Fruit fly (Drosophila melanogaster) whole organism: ENCODE results near the gene mei-218.

Source experiments
- CG8478 ChIP-seq: fragments of >200 bp; optimal IDR thresholded peaks from 2 replicates; lab custom pipeline; 2018; ENCODE audit warnings: inconsistent platforms
- Dll ChIP-seq: fragments of >200 bp; optimal IDR thresholded peaks from 2 replicates; lab custom pipeline; 2017
- EcR ChIP-seq, 2 experiments: fragments of >200 bp; optimal IDR thresholded peaks; 2 replicates each; lab custom pipeline; 2017; ENCODE audit warnings: missing biosample characterization in 2 of 2, missing genetic modification characterization in 2 of 2, missing genetic modification reagents in 2 of 2
- pan ChIP-seq: fragments of >200 bp; optimal IDR thresholded peaks from 2 replicates; lab custom pipeline; 2017
- psq ChIP-seq: fragments of >200 bp; optimal IDR thresholded peaks from 2 replicates; lab custom pipeline; 2017
- usp ChIP-seq: fragments of >200 bp; optimal IDR thresholded peaks from 2 replicates; lab custom pipeline; 2017; ENCODE audit warnings: missing biosample characterization, missing genetic modification characterization, mixed read lengths

The mei-218 gene

dm6 chrX:17142940-17143534, at the start of gene mei-218, which contains the start of gene mei-217:
Gene mei-218, minus strand, starts transcription at chrX:17142990.
Gene mei-217, minus strand, starts transcription at chrX:17142990.
- TF ChIP-seq usp (GFP tag; lab: Kevin White, UChicago): no peak
- no peak for TF ChIP-seq EcR (GFP tag; optimal IDR thresholded peaks at IDR 0.05; lab: Kevin White, UChicago)
- no peak for TF ChIP-seq CG8478
- no peak for TF ChIP-seq Dll (lab: Kevin White, UChicago)
- no peak for TF ChIP-seq pan (lab: Kevin White, UChicago)
- TF ChIP-seq psq (lab: Kevin White, UChicago): no peak

- TF ChIP-seq Dll (lab: Kevin White, UChicago): no peak
- TF ChIP-seq pan (lab: Kevin White, UChicago): no peak
- TF ChIP-seq usp (GFP tag; lab: Kevin White, UChicago): no peak
- no peak for TF ChIP-seq psq (lab: Kevin White, UChicago)
- no peak for TF ChIP-seq EcR (GFP tag; optimal IDR thresholded peaks at IDR 0.05; lab: Kevin White, UChicago)
- TF ChIP-seq CG8478: no peak
Measured at dm6 chrX:17188167-17188566, 45.4 kb upstream of the mei-218 start.

dm6 chrX:17187495-17187894, 44.7 kb upstream of the mei-218 start:
- TF ChIP-seq Dll (lab: Kevin White, UChicago) (no peak), CG8478 (no peak), pan (lab: Kevin White, UChicago) (no peak), usp (GFP tag; lab: Kevin White, UChicago) (no peak), EcR (GFP tag; optimal IDR thresholded peaks at IDR 0.05; lab: Kevin White, UChicago) (no peak), psq (lab: Kevin White, UChicago) (no peak)

dm6 chrX:17186432-17186831, 43.6 kb upstream of the mei-218 start:
- TF ChIP-seq psq (lab: Kevin White, UChicago): no peak
- no peak for TF ChIP-seq usp (GFP tag; lab: Kevin White, UChicago)
- TF ChIP-seq pan (lab: Kevin White, UChicago): no peak
- no peak for TF ChIP-seq Dll (lab: Kevin White, UChicago)
- TF ChIP-seq EcR (GFP tag; optimal IDR thresholded peaks at IDR 0.05; lab: Kevin White, UChicago): no peak
- no peak for TF ChIP-seq CG8478

- no peak for TF ChIP-seq Dll (lab: Kevin White, UChicago)
- TF ChIP-seq psq (lab: Kevin White, UChicago): no peak
- no peak for TF ChIP-seq pan (lab: Kevin White, UChicago)
- TF ChIP-seq EcR (GFP tag; optimal IDR thresholded peaks at IDR 0.05; lab: Kevin White, UChicago): no peak
- TF ChIP-seq CG8478: no peak
- no peak for TF ChIP-seq usp (GFP tag; lab: Kevin White, UChicago)
Measured at dm6 chrX:17183486-17183885, 40.7 kb upstream of the mei-218 start.

- TF ChIP-seq Dll (lab: Kevin White, UChicago): no peak
- TF ChIP-seq EcR (GFP tag; optimal IDR thresholded peaks at IDR 0.05; lab: Kevin White, UChicago): no peak
- no peak for TF ChIP-seq psq (lab: Kevin White, UChicago)
- no peak for TF ChIP-seq usp (GFP tag; lab: Kevin White, UChicago)
- TF ChIP-seq pan (lab: Kevin White, UChicago): no peak
- no peak for TF ChIP-seq CG8478
Measured at dm6 chrX:17181264-17182198, 38.7 kb upstream of the mei-218 start.

- TF ChIP-seq psq (lab: Kevin White, UChicago) (no peak), EcR (GFP tag; optimal IDR thresholded peaks at IDR 0.05; lab: Kevin White, UChicago) (no peak), pan (lab: Kevin White, UChicago) (no peak), CG8478 (no peak), usp (GFP tag; lab: Kevin White, UChicago) (no peak), Dll (lab: Kevin White, UChicago) (no peak)
Measured at dm6 chrX:17180523-17180922, 37.7 kb upstream of the mei-218 start.

dm6 chrX:17178484-17178921, 35.7 kb upstream of the mei-218 start:
- TF ChIP-seq Dll (lab: Kevin White, UChicago) (peak; percentile 67), usp (GFP tag; lab: Kevin White, UChicago) (no peak)

dm6 chrX:17177606-17178005, 34.8 kb upstream of the mei-218 start:
- TF ChIP-seq EcR (GFP tag; optimal IDR thresholded peaks at IDR 0.05; lab: Kevin White, UChicago) (no peak), usp (GFP tag; lab: Kevin White, UChicago) (no peak), Dll (lab: Kevin White, UChicago) (no peak), psq (lab: Kevin White, UChicago) (no peak), CG8478 (no peak), pan (lab: Kevin White, UChicago) (no peak)

dm6 chrX:17176542-17176941, 33.8 kb upstream of the mei-218 start:
- no peak for TF ChIP-seq pan (lab: Kevin White, UChicago)
- no peak for TF ChIP-seq Dll (lab: Kevin White, UChicago)
- TF ChIP-seq usp (GFP tag; lab: Kevin White, UChicago): no peak
- TF ChIP-seq CG8478: no peak
- no peak for TF ChIP-seq EcR (GFP tag; optimal IDR thresholded peaks at IDR 0.05; lab: Kevin White, UChicago)
- no peak for TF ChIP-seq psq (lab: Kevin White, UChicago)

- no peak for TF ChIP-seq Dll (lab: Kevin White, UChicago)
- no peak for TF ChIP-seq psq (lab: Kevin White, UChicago)
- no peak for TF ChIP-seq CG8478
- TF ChIP-seq pan (lab: Kevin White, UChicago): no peak
- TF ChIP-seq usp (GFP tag; lab: Kevin White, UChicago): no peak
- TF ChIP-seq EcR (GFP tag; optimal IDR thresholded peaks at IDR 0.05; lab: Kevin White, UChicago): no peak
Measured at dm6 chrX:17175558-17176189, 32.9 kb upstream of the mei-218 start.
